Fruit fly (Drosophila melanogaster) whole organism, embryonic: Measurements from ENCODE around the gene CG15537.

Source experiments
- Aef1 ChIP-seq: fragments of 200-800 bp; sonication (Bioruptor generic); IDR thresholded peaks from 3 replicates; pipeline ENCODE4 v1.3.6; 2022; ENCODE audit warnings: missing biosample characterization, missing genetic modification characterization
- B-H1 ChIP-seq: fragments of 200-800 bp; sonication (Bioruptor generic); IDR thresholded peaks from 3 replicates; pipeline ENCODE4 v1.3.6; 2022; ENCODE audit warnings: missing biosample characterization, missing genetic modification characterization
- BEAF-32 ChIP-seq: fragments of 200-800 bp; sonication (Bioruptor generic); optimal IDR thresholded peaks from 3 replicates; lab custom pipeline; 2017; ENCODE audit warnings: missing biosample characterization, missing genetic modification characterization, mild to moderate bottlenecking, moderate library complexity, missing genetic modification reagents
- Bgb ChIP-seq: fragments of 200-800 bp; sonication (Bioruptor generic); IDR thresholded peaks from 2 replicates; pipeline ENCODE4 v1.3.6; 2022; ENCODE audit warnings: missing biosample characterization, missing genetic modification characterization; ENCODE audit not compliant: partially characterized antibody
- CG12769 ChIP-seq: fragments of 200-800 bp; sonication (Bioruptor generic); optimal IDR thresholded peaks from 2 replicates; lab custom pipeline; 2019; ENCODE audit warnings: missing biosample characterization, mild to moderate bottlenecking, missing genetic modification characterization, moderate library complexity
- CG16779 ChIP-seq: fragments of 200-800 bp; sonication (Bioruptor generic); IDR thresholded peaks from 2 replicates; pipeline ENCODE4 v1.3.6; 2022; ENCODE audit warnings: missing biosample characterization, missing genetic modification characterization
- CG17802 ChIP-seq: fragments of 200-800 bp; sonication (Bioruptor generic); optimal IDR thresholded peaks from 2 replicates; lab custom pipeline; 2018; ENCODE audit warnings: missing biosample characterization, mild to moderate bottlenecking, missing genetic modification characterization, moderate library complexity
- CG2199 ChIP-seq: fragments of 200-800 bp; sonication (Bioruptor generic); IDR thresholded peaks from 3 replicates; pipeline ENCODE4 v1.3.6; 2022; ENCODE audit warnings: missing biosample characterization, missing genetic modification characterization
- CG31365 ChIP-seq: fragments of 200-800 bp; sonication (Bioruptor generic); optimal IDR thresholded peaks from 2 replicates; lab custom pipeline; 2018; ENCODE audit warnings: missing biosample characterization, mild to moderate bottlenecking, missing genetic modification characterization
- CG31388 ChIP-seq: fragments of 200-800 bp; sonication (Bioruptor generic); optimal IDR thresholded peaks from 2 replicates; lab custom pipeline; 2016; ENCODE audit warnings: missing biosample characterization, missing genetic modification characterization
- CG32532 ChIP-seq: fragments of 200-800 bp; sonication (Bioruptor generic); IDR thresholded peaks from 2 replicates; pipeline ENCODE4 v1.3.6; 2022; ENCODE audit warnings: missing biosample characterization, missing genetic modification characterization
- CG34224 ChIP-seq: fragments of 200-800 bp; sonication (Bioruptor generic); IDR thresholded peaks from 3 replicates; pipeline ENCODE4 v1.3.6; 2022; ENCODE audit warnings: missing biosample characterization, missing genetic modification characterization; ENCODE audit not compliant: partially characterized antibody
- CG3838 ChIP-seq: fragments of 200-800 bp; sonication (Bioruptor generic); optimal IDR thresholded peaks from 3 replicates; lab custom pipeline; 2016; ENCODE audit warnings: missing biosample characterization, missing genetic modification characterization
- CG4282 ChIP-seq: fragments of 200-800 bp; sonication (Bioruptor generic); optimal IDR thresholded peaks from 2 replicates; lab custom pipeline; 2016; ENCODE audit warnings: missing biosample characterization, missing genetic modification characterization
- CG8290 ChIP-seq, 3 experiments: fragments of 200-800 bp; sonication (Bioruptor generic); optimal IDR thresholded peaks; 2 replicates each; lab custom pipeline; 2016 to 2019; ENCODE audit warnings: missing biosample characterization in 3 of 3, missing genetic modification characterization in 3 of 3, mild to moderate bottlenecking in 2 of 3, moderate library complexity in 1 of 3
- Deaf1 ChIP-seq: fragments of 200-800 bp; optimal IDR thresholded peaks from 3 replicates; lab custom pipeline; 2019; ENCODE audit warnings: missing biosample characterization, mild to moderate bottlenecking, missing genetic modification characterization, moderate library complexity
- Dek ChIP-seq: fragments of 200-800 bp; sonication (Bioruptor generic); optimal IDR thresholded peaks from 3 replicates; lab custom pipeline; 2019; ENCODE audit warnings: missing biosample characterization, mild to moderate bottlenecking, missing genetic modification characterization, moderate library complexity
- Dfd ChIP-seq, 2 experiments: fragments of >200 bp; optimal IDR thresholded peaks; 2 replicates each; lab custom pipeline; 2017; ENCODE audit warnings: missing biosample characterization in 2 of 2, missing genetic modification characterization in 2 of 2
- Dip3 ChIP-seq: fragments of 200-800 bp; sonication (Bioruptor generic); optimal IDR thresholded peaks from 3 replicates; lab custom pipeline; 2016; ENCODE audit warnings: missing biosample characterization, missing genetic modification characterization
- HLH4C ChIP-seq: fragments of 200-800 bp; sonication (Bioruptor generic); IDR thresholded peaks from 3 replicates; pipeline ENCODE4 v1.3.6; 2022; ENCODE audit warnings: missing biosample characterization, missing genetic modification characterization; ENCODE audit not compliant: partially characterized antibody
- Hey ChIP-seq: fragments of 200-800 bp; sonication (Bioruptor generic); optimal IDR thresholded peaks from 3 replicates; lab custom pipeline; 2018; ENCODE audit warnings: missing biosample characterization, mild to moderate bottlenecking, missing genetic modification characterization
- Jarid2 ChIP-seq: fragments of 200-800 bp; sonication (Bioruptor generic); optimal IDR thresholded peaks from 3 replicates; lab custom pipeline; 2017; ENCODE audit warnings: mild to moderate bottlenecking, missing biosample characterization, missing genetic modification reagents, missing genetic modification characterization
- MTF-1 ChIP-seq: fragments of 200-800 bp; sonication (Bioruptor generic); optimal IDR thresholded peaks from 2 replicates; lab custom pipeline; 2018; ENCODE audit warnings: missing biosample characterization, mild to moderate bottlenecking, missing genetic modification characterization, borderline replicate concordance
- Med ChIP-seq: fragments of 200-800 bp; sonication (Bioruptor generic); peaks from one replicate; lab custom pipeline; 2016; ENCODE audit warnings: missing biosample characterization, missing genetic modification characterization, mild to moderate bottlenecking, inconsistent platforms, moderate library complexity
- NFAT ChIP-seq: fragments of 200-800 bp; sonication (Bioruptor generic); IDR thresholded peaks from 2 replicates; pipeline ENCODE4 v1.3.6; 2022; ENCODE audit warnings: missing biosample characterization, missing genetic modification characterization
- Sox100B ChIP-seq: fragments of 200-800 bp; sonication (Bioruptor generic); optimal IDR thresholded peaks from 3 replicates; lab custom pipeline; 2018; ENCODE audit warnings: missing biosample characterization, mild to moderate bottlenecking, missing genetic modification characterization
- Trl ChIP-seq, 3 experiments: fragments of >200 bp in 2 of 3; fragments of 200-800 bp in 1 of 3; sonication (Bioruptor generic) in 1 of 3; optimal IDR thresholded peaks; 2 replicates in 1 of 3; 3 replicates in 2 of 3; lab custom pipeline; 2016 to 2017; ENCODE audit warnings: missing biosample characterization in 1 of 3, missing genetic modification characterization in 1 of 3
- aop ChIP-seq: fragments of 200-800 bp; sonication (Bioruptor generic); IDR thresholded peaks from 2 replicates; pipeline ENCODE4 v1.3.6; 2022; ENCODE audit warnings: missing biosample characterization, missing genetic modification characterization
- bsh ChIP-seq, 2 experiments: fragments of 200-800 bp; sonication (Bioruptor generic); optimal IDR thresholded peaks; 2 replicates each; lab custom pipeline; 2017 to 2018; ENCODE audit warnings: mild to moderate bottlenecking in 2 of 2, missing biosample characterization in 2 of 2, missing genetic modification characterization in 2 of 2, moderate library complexity in 1 of 2
- cg ChIP-seq: fragments of 200-800 bp; sonication (Bioruptor generic); optimal IDR thresholded peaks from 3 replicates; lab custom pipeline; 2019; ENCODE audit warnings: missing biosample characterization, mild to moderate bottlenecking, missing genetic modification characterization, moderate library complexity
- ci ChIP-seq: fragments of 200-800 bp; sonication (Bioruptor generic); IDR thresholded peaks from 3 replicates; pipeline ENCODE4 v1.3.6; 2022; ENCODE audit warnings: missing biosample characterization, missing genetic modification characterization
- exex ChIP-seq: fragments of 200-800 bp; sonication (Bioruptor generic); optimal IDR thresholded peaks from 4 replicates; lab custom pipeline; 2018; ENCODE audit warnings: missing biosample characterization, mild to moderate bottlenecking, missing genetic modification characterization, moderate library complexity
- fu2 ChIP-seq: fragments of 200-800 bp; sonication (Bioruptor generic); optimal IDR thresholded peaks from 2 replicates; lab custom pipeline; 2016; ENCODE audit warnings: missing biosample characterization, missing genetic modification characterization
- hbn ChIP-seq: fragments of 200-800 bp; sonication (Bioruptor generic); IDR thresholded peaks from 2 replicates; pipeline ENCODE4 v1.3.6; 2022; ENCODE audit warnings: missing biosample characterization, missing genetic modification characterization; ENCODE audit not compliant: partially characterized antibody
- insv ChIP-seq, 2 experiments: fragments of 200-800 bp; sonication (Bioruptor generic); optimal IDR thresholded peaks; 3 replicates each; lab custom pipeline; 2016 to 2018; ENCODE audit warnings: missing biosample characterization in 2 of 2, missing genetic modification characterization in 2 of 2
- inv ChIP-seq: fragments of 200-800 bp; sonication (Bioruptor generic); IDR thresholded peaks from 2 replicates; pipeline ENCODE4 v1.3.6; 2022; ENCODE audit warnings: missing biosample characterization, missing genetic modification characterization; ENCODE audit not compliant: partially characterized antibody
- lola ChIP-seq, 3 experiments: fragments of >200 bp in 2 of 3; fragments of 200-800 bp in 1 of 3; sonication (Bioruptor generic) in 1 of 3; optimal IDR thresholded peaks; 2 replicates each; lab custom pipeline; 2017 to 2019; ENCODE audit warnings: missing biosample characterization in 3 of 3, missing genetic modification characterization in 3 of 3, mild to moderate bottlenecking in 1 of 3, moderate library complexity in 1 of 3
- phol ChIP-seq: fragments of 200-800 bp; sonication (Bioruptor generic); optimal IDR thresholded peaks from 3 replicates; lab custom pipeline; 2018; ENCODE audit warnings: missing biosample characterization, mild to moderate bottlenecking, missing genetic modification characterization, moderate library complexity
- rib ChIP-seq: fragments of 200-800 bp; sonication (Bioruptor generic); IDR thresholded peaks from 2 replicates; pipeline ENCODE4 v1.3.6; 2022; ENCODE audit warnings: missing biosample characterization, missing genetic modification characterization
- sens ChIP-seq: fragments of 200-800 bp; sonication (Bioruptor generic); peaks from one replicate; lab custom pipeline; 2016; ENCODE audit warnings: missing biosample characterization, missing genetic modification characterization
- slou ChIP-seq: fragments of 200-800 bp; sonication (Bioruptor generic); optimal IDR thresholded peaks from 3 replicates; lab custom pipeline; 2016; ENCODE audit warnings: missing biosample characterization, missing genetic modification characterization
- tin ChIP-seq: fragments of 200-800 bp; sonication (Bioruptor generic); optimal IDR thresholded peaks from 3 replicates; lab custom pipeline; 2016; ENCODE audit warnings: missing biosample characterization, missing genetic modification characterization
- tio ChIP-seq: fragments of 200-800 bp; sonication (Bioruptor generic); optimal IDR thresholded peaks from 2 replicates; lab custom pipeline; 2017; ENCODE audit warnings: missing biosample characterization, missing genetic modification characterization, inconsistent platforms
- unc-4 ChIP-seq: fragments of 200-800 bp; sonication (Bioruptor generic); IDR thresholded peaks from 2 replicates; pipeline ENCODE4 v1.3.6; 2022; ENCODE audit warnings: missing biosample characterization, missing genetic modification characterization; ENCODE audit not compliant: partially characterized antibody
- zen2 ChIP-seq: fragments of 200-800 bp; sonication (Bioruptor generic); IDR thresholded peaks from 3 replicates; pipeline ENCODE4 v1.3.6; 2022; ENCODE audit warnings: missing biosample characterization, missing genetic modification characterization; ENCODE audit not compliant: partially characterized antibody

The CG15537 gene

DNA sequence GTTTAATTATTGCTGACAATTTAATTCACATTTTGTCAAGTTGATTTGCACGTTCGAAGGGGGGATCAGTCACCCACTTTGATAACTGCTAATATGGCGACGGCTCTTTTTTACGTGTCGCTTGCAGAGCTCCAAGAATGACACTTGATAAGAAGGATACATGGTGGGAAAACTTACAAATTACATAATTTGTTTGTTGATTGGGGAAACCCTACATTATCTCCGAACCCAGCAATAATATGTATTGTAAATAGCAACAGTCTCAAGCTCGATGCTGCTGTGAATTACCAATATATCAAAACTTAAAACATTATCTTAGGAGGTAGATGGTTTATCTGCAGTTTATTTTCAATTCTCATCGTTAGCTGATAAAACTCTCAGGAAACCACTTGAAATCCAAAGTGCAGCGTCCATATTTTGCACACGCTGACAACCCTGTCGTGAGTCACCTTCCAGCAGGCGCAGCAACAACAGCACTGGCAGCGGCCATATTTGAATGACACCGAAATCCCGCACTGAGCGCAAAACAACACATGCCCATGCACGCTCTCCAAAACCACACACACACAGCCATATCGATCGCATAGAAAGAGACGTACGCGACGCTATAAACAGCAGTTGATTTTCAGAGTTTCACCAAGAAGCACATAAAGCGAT lies 55.1 kb downstream of the CG15537 start (continued):
- peak in 1 of 2 experiments; percentile 79 for TF ChIP-seq Dfd (GFP tag; optimal IDR thresholded peaks at IDR 0.05; lab: Kevin White, UChicago)
- TF ChIP-seq slou: peak; percentile 90
- TF ChIP-seq CG16779: peak; percentile 75
- peak; percentile 98 for TF ChIP-seq tio (GFP tag; lab: Kevin White, UChicago)
- no peak for TF ChIP-seq unc-4 (GFP tag; lab: Robert Waterston, UW)
- peak; percentile 91 for TF ChIP-seq Dek
- peak; percentile 92 for TF ChIP-seq CG3838 (GFP tag; lab: Kevin White, UChicago)
- TF ChIP-seq CG31388 (GFP tag; lab: Kevin White, UChicago): peak; percentile 86
- TF ChIP-seq CG31365 (tag; lab: Kevin White, UChicago): peak; percentile 69
- TF ChIP-seq CG4282 (GFP tag; lab: Kevin White, UChicago): peak; percentile 88
- TF ChIP-seq Sox100B (GFP tag; lab: Kevin White, UChicago): peak; percentile 99
- no peak for TF ChIP-seq hbn
- peak; percentile 97 for TF ChIP-seq tin
- peak; percentile 86 to 94 for TF ChIP-seq bsh (GFP tag; optimal IDR thresholded peaks at IDR 0.05; lab: Kevin White, UChicago)
- TF ChIP-seq CG17802 (tag; lab: Kevin White, UChicago): peak; percentile 69
- peak; percentile 64 to 82 for TF ChIP-seq insv (GFP tag; optimal IDR thresholded peaks at IDR 0.05; lab: Kevin White, UChicago)

DNA sequence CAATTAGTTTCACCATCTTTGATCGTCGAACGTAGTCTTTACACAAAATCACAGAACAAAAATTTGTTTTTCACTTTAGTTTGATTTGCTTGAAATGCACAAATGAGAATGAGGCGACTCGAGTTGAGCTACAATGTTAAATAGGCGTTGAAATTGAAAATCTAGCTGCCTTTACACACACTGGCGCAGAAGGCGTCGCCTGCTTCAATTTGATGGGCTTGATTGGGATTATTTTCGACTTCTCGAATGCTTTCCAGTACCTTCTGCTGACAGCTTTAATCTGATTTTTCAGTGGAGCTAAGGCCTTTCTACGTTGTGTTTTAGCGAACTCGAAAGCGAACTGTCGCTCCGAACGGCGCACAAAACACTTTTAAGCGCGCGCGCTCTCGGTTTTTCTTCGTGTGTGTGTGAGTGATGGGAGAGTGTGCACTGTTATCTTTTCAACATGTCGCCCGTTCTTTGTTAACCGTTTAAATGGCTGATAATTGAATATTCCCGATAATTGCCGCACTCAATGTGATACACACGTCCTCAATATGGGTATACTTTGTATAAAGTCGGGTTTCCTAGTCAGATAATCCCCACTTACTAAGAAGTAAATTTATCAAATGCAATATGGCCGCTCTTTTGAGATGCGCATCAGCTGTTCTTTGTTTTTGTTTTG lies 55.8 kb downstream of the CG15537 start, which contains the start of the genes Fer2LCH and Fer1HCH:
Gene Fer2LCH, plus strand, starts transcription at position 290 of the 664 bp plus-strand sequence.
Gene Fer1HCH, minus strand, starts transcription at position 664 of the 664 bp plus-strand sequence.
- TF ChIP-seq CG32532: no peak
- peak; percentile 34; the same call in 1 of the 2 replicates for TF ChIP-seq NFAT (GFP tag; lab: Robert Waterston, UW)
- TF ChIP-seq rib (GFP tag; lab: Robert Waterston, UW): peak; percentile 52; the same call in 1 of the 2 replicates
- peak; percentile 70 for TF ChIP-seq Jarid2 (GFP tag; lab: Kevin White, UChicago)
- TF ChIP-seq Hey (tag; lab: Kevin White, UChicago): no peak
- TF ChIP-seq phol (tag; lab: Kevin White, UChicago): peak; percentile 90
- peak; percentile 76 to 80 for TF ChIP-seq Trl (optimal IDR thresholded peaks at IDR 0.05; lab: Kevin White, UChicago)
- TF ChIP-seq Trl (GFP tag; optimal IDR thresholded peaks at IDR 0.05; lab: Kevin White, UChicago): no peak
- 0 out of 2 replicates have a peak, but pooled peaks have one; percentile 24 for TF ChIP-seq aop (GFP tag; lab: Robert Waterston, UW)
- TF ChIP-seq Med (GFP tag; lab: Kevin White, UChicago): peak; percentile 11
- peak; percentile 80 for TF ChIP-seq exex (tag; lab: Kevin White, UChicago)
- no peak for TF ChIP-seq Dip3 (GFP tag; lab: Kevin White, UChicago)
- TF ChIP-seq CG34224 (GFP tag; lab: Robert Waterston, UW): 0 out of 3 replicates have a peak, but pooled peaks have one; percentile 23
- TF ChIP-seq inv (GFP tag; lab: Robert Waterston, UW): peak; percentile 28; the same call in 1 of the 2 replicates
- TF ChIP-seq zen2 (GFP tag; lab: Robert Waterston, UW): peak; percentile 27; the same call in 1 of the 3 replicates
- peak; percentile 13; the same call in 1 of the 3 replicates for TF ChIP-seq HLH4C (GFP tag; lab: Robert Waterston, UW)
- TF ChIP-seq Aef1 (GFP tag; lab: Robert Waterston, UW): no peak
- TF ChIP-seq lola (GFP tag; optimal IDR thresholded peaks at IDR 0.05; lab: Kevin White, UChicago): peak in 1 of 3 experiments; percentile 70
- TF ChIP-seq CG8290 (GFP tag; optimal IDR thresholded peaks at IDR 0.05; lab: Kevin White, UChicago): no peak
- peak in 1 of 2 experiments; percentile 17 for TF ChIP-seq CG8290 (tag; optimal IDR thresholded peaks at IDR 0.05; lab: Kevin White, UChicago)
- TF ChIP-seq Dfd (GFP tag; optimal IDR thresholded peaks at IDR 0.05; lab: Kevin White, UChicago): no peak
- TF ChIP-seq MTF-1: peak; percentile 96
- no peak for TF ChIP-seq BEAF-32 (GFP tag; lab: Kevin White, UChicago)
- TF ChIP-seq Bgb: peak; percentile 48; the same call in 1 of the 2 replicates
- TF ChIP-seq B-H1 (GFP tag; lab: Robert Waterston, UW): no peak
- peak; percentile 28 for TF ChIP-seq Deaf1
- peak; percentile 41; the same call in 1 of the 3 replicates for TF ChIP-seq ci
- TF ChIP-seq cg: peak; percentile 84
- TF ChIP-seq CG2199 (GFP tag; lab: Robert Waterston, UW): peak; percentile 64; the same call in 1 of the 3 replicates
- peak; percentile 10 for TF ChIP-seq CG12769
- no peak for TF ChIP-seq fu2
- TF ChIP-seq sens (GFP tag; lab: Kevin White, UChicago): peak; percentile 9
